Worm (Caenorhabditis elegans) whole organism, young adult: ENCODE results near the gene EGAP2.2.
A peak's percentile ranks its signal among the peaks of the same experiment; 100 is the strongest.

ENCODE experiments used
- C06A6.2 ChIP-seq: fragments of 200-800 bp; sonication (Bioruptor generic); conservative IDR thresholded peaks from 2 replicates; pipeline ENCODE4 v1.3.6; 2022; ENCODE audit warnings: missing genetic modification characterization, missing compliant biosample characterization
- F10E7.11 ChIP-seq: sonication (generic microtip); optimal IDR thresholded peaks from 2 replicates; lab custom pipeline; 2017; ENCODE audit warnings: mild to moderate bottlenecking, missing genetic modification characterization, moderate library complexity, missing compliant biosample characterization
- F49E8.2 ChIP-seq: sonication (generic microtip); optimal IDR thresholded peaks from 3 replicates; lab custom pipeline; 2017; ENCODE audit warnings: missing genetic modification characterization, mild to moderate bottlenecking, missing compliant biosample characterization, antibody characterized with exemption, moderate library complexity; ENCODE audit not compliant: insufficient read depth
- F55B11.4 ChIP-seq: sonication (generic microtip); optimal IDR thresholded peaks from 2 replicates; lab custom pipeline; 2016; ENCODE audit warnings: missing compliant biosample characterization, missing genetic modification characterization, borderline replicate concordance; ENCODE audit not compliant: insufficient read depth
- T07F8.4 ChIP-seq: sonication (generic microtip); optimal IDR thresholded peaks from 2 replicates; lab custom pipeline; 2016; ENCODE audit warnings: mild to moderate bottlenecking, missing genetic modification characterization, moderate library complexity, missing compliant biosample characterization
- Y56A3A.18 ChIP-seq: fragments of 200-800 bp; sonication (Bioruptor generic); IDR thresholded peaks from 2 replicates; pipeline ENCODE4 v1.3.6; 2022; ENCODE audit warnings: missing genetic modification reagents, missing genetic modification characterization, missing compliant biosample characterization
- Y79H2A.3 ChIP-seq: fragments of 200-800 bp; sonication (Bioruptor generic); conservative IDR thresholded peaks from 2 replicates; pipeline ENCODE4 v1.3.6; 2022; ENCODE audit warnings: missing genetic modification reagents, missing genetic modification characterization, missing compliant biosample characterization
- aptf-3 ChIP-seq: fragments of 200-800 bp; sonication (Bioruptor generic); IDR thresholded peaks from 2 replicates; pipeline ENCODE4 v1.3.6; 2022; ENCODE audit warnings: missing genetic modification characterization, missing compliant biosample characterization
- atf-7 ChIP-seq: sonication (generic microtip); optimal IDR thresholded peaks from 2 replicates; lab custom pipeline; 2017; ENCODE audit warnings: mild to moderate bottlenecking, missing genetic modification characterization, missing compliant biosample characterization
- attf-5 ChIP-seq: fragments of 200-800 bp; sonication (Bioruptor generic); optimal IDR thresholded peaks from 2 replicates; lab custom pipeline; 2018; ENCODE audit warnings: mild to moderate bottlenecking, missing genetic modification characterization, missing compliant biosample characterization
- attf-6 ChIP-seq: fragments of 200-800 bp; sonication (Bioruptor generic); IDR thresholded peaks from 2 replicates; pipeline ENCODE4 v1.3.6; 2022; ENCODE audit warnings: missing genetic modification reagents, missing genetic modification characterization, missing compliant biosample characterization
- bed-2 ChIP-seq: fragments of 200-800 bp; sonication (Bioruptor generic); IDR thresholded peaks from 2 replicates; pipeline ENCODE4 v1.3.6; 2022; ENCODE audit warnings: missing genetic modification reagents, missing genetic modification characterization, missing compliant biosample characterization
- cebp-1 ChIP-seq, 2 experiments: fragments of 200-800 bp in 1 of 2; sonication (Bioruptor generic) in 1 of 2; sonication (generic microtip) in 1 of 2; IDR thresholded peaks in 1 of 2; optimal IDR thresholded peaks in 1 of 2; 2 replicates each; pipeline versions ENCODE4 v1.3.6 to Lab custom; 2017 to 2022; ENCODE audit warnings: missing compliant biosample characterization in 2 of 2, missing genetic modification characterization in 2 of 2, mild to moderate bottlenecking in 1 of 2, missing genetic modification reagents in 1 of 2, moderate library complexity in 1 of 2
- cebp-2 ChIP-seq: fragments of 200-800 bp; sonication (Bioruptor generic); IDR thresholded peaks from 2 replicates; pipeline ENCODE4 v1.3.6; 2022; ENCODE audit warnings: missing genetic modification characterization, missing compliant biosample characterization
- fkh-3 ChIP-seq: sonication (generic microtip); optimal IDR thresholded peaks from 2 replicates; lab custom pipeline; 2016; ENCODE audit warnings: mild to moderate bottlenecking, missing genetic modification characterization, missing compliant biosample characterization
- him-1 ChIP-seq: sonication (generic microtip); optimal IDR thresholded peaks from 2 replicates; lab custom pipeline; 2016; ENCODE audit warnings: missing genotype, missing genetic modification reagents, missing genetic modification characterization, missing compliant biosample characterization
- hmg-1.2 ChIP-seq: fragments of 200-800 bp; sonication (Bioruptor generic); IDR thresholded peaks from 2 replicates; pipeline ENCODE4 v1.3.6; 2022; ENCODE audit warnings: missing genetic modification reagents, missing genetic modification characterization, missing compliant biosample characterization
- hmg-20 ChIP-seq: fragments of 200-800 bp; sonication (Bioruptor generic); IDR thresholded peaks from 2 replicates; pipeline ENCODE4 v1.3.6; 2022; ENCODE audit warnings: missing genetic modification reagents, missing genetic modification characterization, missing compliant biosample characterization
- let-607 ChIP-seq, 2 experiments: fragments of 200-800 bp in 1 of 2; sonication (Bioruptor generic) in 1 of 2; sonication (generic microtip) in 1 of 2; optimal IDR thresholded peaks; 2 replicates each; lab custom pipeline; 2016 to 2018; ENCODE audit warnings: mild to moderate bottlenecking in 2 of 2, missing compliant biosample characterization in 2 of 2, missing genetic modification characterization in 2 of 2, moderate library complexity in 2 of 2, missing genotype in 1 of 2
- lin-35 ChIP-seq, 3 experiments: fragments of 150-350 bp in 2 of 3; sonication (generic microtip) in 1 of 3; optimal IDR thresholded peaks; 2 replicates each; lab custom pipeline; 2014 to 2018; ENCODE audit warnings: missing biosample characterization in 3 of 3, missing genetic modification characterization in 3 of 3, missing genetic modification reagents in 3 of 3
- madf-3 ChIP-seq: fragments of 200-800 bp; sonication (Bioruptor generic); IDR thresholded peaks from 2 replicates; pipeline ENCODE4 v1.3.6; 2022; ENCODE audit warnings: missing genetic modification reagents, missing genetic modification characterization, missing compliant biosample characterization
- madf-8 ChIP-seq: fragments of 200-800 bp; sonication (Bioruptor generic); conservative IDR thresholded peaks from 2 replicates; pipeline ENCODE4 v1.3.6; 2022; ENCODE audit warnings: missing genetic modification reagents, missing genetic modification characterization, missing compliant biosample characterization
- mcd-1 ChIP-seq: fragments of 200-800 bp; sonication (Bioruptor generic); IDR thresholded peaks from 2 replicates; pipeline ENCODE4 v1.3.6; 2022; ENCODE audit warnings: missing genetic modification reagents, missing genetic modification characterization, missing compliant biosample characterization
- mel-28 ChIP-seq: sonication (generic microtip); optimal IDR thresholded peaks from 2 replicates; lab custom pipeline; 2016; ENCODE audit warnings: borderline replicate concordance, mild to moderate bottlenecking, missing genetic modification characterization, missing compliant biosample characterization
- nfyb-1 ChIP-seq: fragments of 200-800 bp; sonication (Bioruptor generic); IDR thresholded peaks from 2 replicates; pipeline ENCODE4 v1.3.6; 2022; ENCODE audit warnings: missing genetic modification reagents, missing genetic modification characterization, missing compliant biosample characterization
- nhr-80 ChIP-seq: sonication (generic microtip); optimal IDR thresholded peaks from 2 replicates; lab custom pipeline; 2016; ENCODE audit warnings: missing genetic modification characterization, missing compliant biosample characterization
- nhr-90 ChIP-seq: sonication (generic microtip); optimal IDR thresholded peaks from 2 replicates; lab custom pipeline; 2016; ENCODE audit warnings: missing genotype, mild to moderate bottlenecking, missing genetic modification characterization, missing compliant biosample characterization
- pbrm-1 ChIP-seq: fragments of 200-800 bp; sonication (Bioruptor generic); IDR thresholded peaks from 2 replicates; pipeline ENCODE4 v1.3.6; 2022; ENCODE audit warnings: missing genetic modification reagents, missing genetic modification characterization, missing compliant biosample characterization
- repo-1 ChIP-seq: sonication (generic microtip); optimal IDR thresholded peaks from 2 replicates; lab custom pipeline; 2017; ENCODE audit warnings: mild to moderate bottlenecking, missing genetic modification characterization, missing compliant biosample characterization
- sea-2 ChIP-seq: fragments of 200-800 bp; sonication (Bioruptor generic); IDR thresholded peaks from 2 replicates; pipeline ENCODE4 v1.3.6; 2022; ENCODE audit warnings: missing genetic modification characterization, missing compliant biosample characterization
- snpc-1.3 ChIP-seq: sonication (generic microtip); optimal IDR thresholded peaks from 2 replicates; lab custom pipeline; 2017; ENCODE audit warnings: missing genetic modification characterization, mild to moderate bottlenecking, missing compliant biosample characterization, antibody characterized with exemption, moderate library complexity, missing genotype, missing genetic modification reagents; ENCODE audit not compliant: insufficient read depth
- snpc-4 ChIP-seq, 5 experiments: fragments of 150-350 bp in 1 of 5; sonication (generic microtip) in 4 of 5; optimal IDR thresholded peaks; 2 replicates each; lab custom pipeline; 2014 to 2018; ENCODE audit warnings: missing genetic modification characterization in 5 of 5, missing biosample characterization in 3 of 5, antibody characterized with exemption in 2 of 5, mild to moderate bottlenecking in 2 of 5, missing compliant biosample characterization in 2 of 5, missing genotype in 2 of 5, moderate library complexity in 2 of 5, missing genetic modification reagents in 1 of 5
- tbp1 ChIP-seq: fragments of 200-800 bp; sonication (Bioruptor generic); optimal IDR thresholded peaks from 2 replicates; lab custom pipeline; 2018; ENCODE audit warnings: mild to moderate bottlenecking, missing genetic modification characterization, missing compliant biosample characterization
- tbx-9 ChIP-seq: sonication (generic microtip); optimal IDR thresholded peaks from 2 replicates; lab custom pipeline; 2016; ENCODE audit warnings: borderline replicate concordance, missing genetic modification characterization, inconsistent platforms, missing compliant biosample characterization
- unc-62 ChIP-seq: fragments of 150-350 bp; optimal IDR thresholded peaks from 2 replicates; lab custom pipeline; 2014; ENCODE audit warnings: missing biosample characterization, missing genetic modification reagents, missing genetic modification characterization
- ztf-18 ChIP-seq: sonication (generic microtip); optimal IDR thresholded peaks from 2 replicates; lab custom pipeline; 2016; ENCODE audit warnings: missing genotype, mild to moderate bottlenecking, missing genetic modification characterization, missing compliant biosample characterization
- ztf-22 ChIP-seq: fragments of 200-800 bp; sonication (Bioruptor generic); optimal IDR thresholded peaks from 2 replicates; lab custom pipeline; 2018; ENCODE audit warnings: mild to moderate bottlenecking, missing genetic modification characterization, moderate library complexity, missing compliant biosample characterization
- ztf-28 ChIP-seq: fragments of 200-800 bp; sonication (Bioruptor generic); IDR thresholded peaks from 2 replicates; pipeline ENCODE4 v1.3.6; 2022; ENCODE audit warnings: missing genetic modification reagents, missing genetic modification characterization, missing compliant biosample characterization

EGAP2.2 gene

ce11 chrII:5182451-5182850 lies 47.2 kb upstream of the EGAP2.2 start (continued):
- TF ChIP-seq attf-6 (GFP tag; lab: Robert Waterston, UW) (no peak), F10E7.11 (tag; lab: Kevin White, UChicago) (no peak), tbx-9 (no peak)

- no peak for TF ChIP-seq pbrm-1 (GFP tag; lab: Robert Waterston, UW)
- no peak for TF ChIP-seq hmg-1.2 (GFP tag; lab: Robert Waterston, UW)
- TF ChIP-seq attf-5, result no peak
- no peak for TF ChIP-seq lin-35 (GFP tag; optimal IDR thresholded peaks at IDR 0.05; lab: Kevin White, UChicago)
- TF ChIP-seq F10E7.11 (tag; lab: Kevin White, UChicago), result no peak
- TF ChIP-seq fkh-3, result no peak
- TF ChIP-seq Y79H2A.3 (GFP tag; lab: Robert Waterston, UW), result no peak
- no peak for TF ChIP-seq cebp-2
- TF ChIP-seq repo-1 (tag; lab: Kevin White, UChicago), result no peak
- no peak for TF ChIP-seq sea-2 (GFP tag; lab: Robert Waterston, UW)
Measured at ce11 chrII:5183207-5183606, 46.5 kb upstream of the EGAP2.2 start.

- TF ChIP-seq let-607 (tag; optimal IDR thresholded peaks at IDR 0.05; lab: Kevin White, UChicago) (peak in 1 of 2 experiments; percentile 8), ztf-22 (GFP tag; lab: Kevin White, UChicago) (peak; percentile 83), cebp-1 (GFP tag; IDR thresholded peaks at IDR 0.05; lab: Robert Waterston, UW) (0 out of 2 replicates have a peak, but pooled peaks have one; percentile 51), cebp-1 (tag; optimal IDR thresholded peaks at IDR 0.05; lab: Kevin White, UChicago) (peak; percentile 30), atf-7 (tag; lab: Kevin White, UChicago) (peak; percentile 77), snpc-4 (GFP tag; optimal IDR thresholded peaks at IDR 0.05; lab: Kevin White, UChicago) (no peak), snpc-4 (tag; optimal IDR thresholded peaks at IDR 0.05; lab: Kevin White, UChicago) (no peak), nhr-80 (tag; lab: Kevin White, UChicago) (peak; percentile 71), mel-28 (tag; lab: Kevin White, UChicago) (no peak), hmg-1.2 (GFP tag; lab: Robert Waterston, UW) (0 out of 2 replicates have a peak, but pooled peaks have one; percentile 9), tbp1 (GFP tag; lab: Kevin White, UChicago) (peak; percentile 8), unc-62 (GFP tag; lab: Kevin White, UChicago) (no peak)
- TF ChIP-seq, all 124 proteins: peak for 7
Measured at ce11 chrII:5184661-5185545, 44.8 kb upstream of the EGAP2.2 start.

ce11 chrII:5185955-5186539 lies 43.6 kb upstream of the EGAP2.2 start:
- peak; percentile 44 for TF ChIP-seq ztf-22 (GFP tag; lab: Kevin White, UChicago)
- no peak for TF ChIP-seq nfyb-1 (GFP tag; lab: Robert Waterston, UW)
- no peak for TF ChIP-seq F49E8.2 (tag; lab: Kevin White, UChicago)
- peak; percentile 30 for TF ChIP-seq unc-62 (GFP tag; lab: Kevin White, UChicago)
- no peak for TF ChIP-seq snpc-1.3 (tag; lab: Kevin White, UChicago)
- no peak for TF ChIP-seq aptf-3 (GFP tag; lab: Robert Waterston, UW)
- no peak for TF ChIP-seq madf-8
- 0 out of 2 replicates have a peak, but pooled peaks have one; percentile 5 for TF ChIP-seq mcd-1 (GFP tag; lab: Robert Waterston, UW)
- TF ChIP-seq ztf-28 (GFP tag; lab: Robert Waterston, UW), result no peak
- TF ChIP-seq hmg-20 (GFP tag; lab: Robert Waterston, UW), result no peak
- no peak for TF ChIP-seq snpc-4 (GFP tag; optimal IDR thresholded peaks at IDR 0.05; lab: Kevin White, UChicago)
- no peak for TF ChIP-seq snpc-4 (tag; optimal IDR thresholded peaks at IDR 0.05; lab: Kevin White, UChicago)
- TF ChIP-seq him-1 (tag; lab: Kevin White, UChicago), result no peak
- TF ChIP-seq C06A6.2 (GFP tag; lab: Robert Waterston, UW), result no peak
- TF ChIP-seq madf-3 (GFP tag; lab: Robert Waterston, UW), result no peak
- TF ChIP-seq F55B11.4 (tag; lab: Kevin White, UChicago), result no peak
- TF ChIP-seq ztf-18 (tag; lab: Kevin White, UChicago), result no peak
- no peak for TF ChIP-seq nhr-90 (tag; lab: Kevin White, UChicago)
- no peak for TF ChIP-seq T07F8.4
- TF ChIP-seq cebp-2, result no peak
- TF ChIP-seq Y56A3A.18 (GFP tag; lab: Robert Waterston, UW), result no peak
- no peak for TF ChIP-seq bed-2
